Fruit fly (Drosophila melanogaster): Measurements from ENCODE around the gene Gs1.
A peak's percentile ranks its signal among the peaks of the same experiment; 100 is the strongest.

- peak; percentile 14 for TF ChIP-seq h (GFP tag; optimal IDR thresholded peaks at IDR 0.05)
- no peak for TF ChIP-seq sv (GFP tag; optimal IDR thresholded peaks at IDR 0.05)
- TF ChIP-seq Vsx2 (GFP tag; optimal IDR thresholded peaks at IDR 0.05; ENCODE audit: partially characterized antibody): no peak
- TF ChIP-seq fru (GFP tag; optimal IDR thresholded peaks at IDR 0.05): no peak
- TF ChIP-seq dmrt93B (GFP tag; optimal IDR thresholded peaks at IDR 0.05): no peak
- peak; percentile 7 for TF ChIP-seq Rel (GFP tag; optimal IDR thresholded peaks at IDR 0.05)
- peak; percentile 94 for TF ChIP-seq Rel (tag; optimal IDR thresholded peaks at IDR 0.05)
- no peak for TF ChIP-seq jim (GFP tag; optimal IDR thresholded peaks at IDR 0.05)
- TF ChIP-seq woc (GFP tag; optimal IDR thresholded peaks at IDR 0.05): no peak
- TF ChIP-seq psq (GFP tag; optimal IDR thresholded peaks at IDR 0.05): no peak
- peak; percentile 36 for TF ChIP-seq OdsH (GFP tag; optimal IDR thresholded peaks at IDR 0.05)
- no peak for TF ChIP-seq lola (GFP tag; optimal IDR thresholded peaks at IDR 0.05)
- no peak for TF ChIP-seq N (GFP tag; optimal IDR thresholded peaks at IDR 0.05)
Observed at dm6 chr2L:136747-137709, 5.2 kb downstream of the Gs1 start.

All from whole organism, wandering third instar larva.